Fruit fly (Drosophila melanogaster): ENCODE data around the gene Dmtn.

DNA sequence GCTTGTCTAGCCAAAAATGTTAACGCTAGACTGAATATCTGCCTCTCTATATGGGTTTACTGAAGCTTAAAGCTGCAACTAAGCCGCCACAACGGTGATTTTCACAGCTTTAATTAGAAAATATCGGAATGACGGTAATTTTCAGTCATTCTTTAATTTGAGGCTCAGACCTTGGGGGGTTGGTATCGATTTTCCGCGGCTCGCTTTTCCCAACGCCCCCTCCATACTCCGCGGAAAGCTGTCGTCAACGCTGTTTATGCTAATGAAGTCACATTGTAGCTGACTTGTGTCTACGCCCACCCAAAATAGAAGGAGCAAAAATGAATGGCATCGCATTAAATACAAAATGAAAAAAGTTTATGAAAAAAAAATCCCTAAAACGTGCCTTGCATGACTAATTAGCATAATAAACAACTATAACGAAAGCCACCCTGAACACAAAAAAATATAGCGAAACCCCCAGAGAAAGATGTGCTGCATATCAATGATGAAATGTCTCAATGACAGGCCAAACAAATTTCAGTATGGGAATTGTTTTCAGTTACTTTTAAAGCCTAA, 30.1 kb upstream of the Dmtn start:
- no peak for TF ChIP-seq Ets98B (GFP tag; IDR thresholded peaks at IDR 0.05)
- no peak for TF ChIP-seq CG8301 (tag; optimal IDR thresholded peaks at IDR 0.05)
- no peak for TF ChIP-seq Pif1B (GFP tag; optimal IDR thresholded peaks at IDR 0.05)
- TF ChIP-seq fd96Ca (GFP tag; IDR thresholded peaks at IDR 0.05) = no peak
- TF ChIP-seq Snoo (tag; optimal IDR thresholded peaks at IDR 0.05) = no peak
- TF ChIP-seq CG4496 (GFP tag; IDR thresholded peaks at IDR 0.05) = no peak
- no peak for TF ChIP-seq CG32121 (GFP tag; IDR thresholded peaks at IDR 0.05)
- no peak for TF ChIP-seq CG12605 (GFP tag; IDR thresholded peaks at IDR 0.05)
- no peak for TF ChIP-seq CG8159 (tag; optimal IDR thresholded peaks at IDR 0.05)
- no peak for TF ChIP-seq CG9948 (tag; optimal IDR thresholded peaks at IDR 0.05)
- no peak for TF ChIP-seq CG15710 (tag; optimal IDR thresholded peaks at IDR 0.05)
- TF ChIP-seq rn (GFP tag; IDR thresholded peaks at IDR 0.05) = no peak
- TF ChIP-seq gl (tag; optimal IDR thresholded peaks at IDR 0.05) = no peak
- no peak for TF ChIP-seq CG13204 (GFP tag; optimal IDR thresholded peaks at IDR 0.05)

Measured in whole organism, pupa.